Fruit fly (Drosophila melanogaster): ENCODE data around the gene Lrp4.

Lrp4 gene

DNA sequence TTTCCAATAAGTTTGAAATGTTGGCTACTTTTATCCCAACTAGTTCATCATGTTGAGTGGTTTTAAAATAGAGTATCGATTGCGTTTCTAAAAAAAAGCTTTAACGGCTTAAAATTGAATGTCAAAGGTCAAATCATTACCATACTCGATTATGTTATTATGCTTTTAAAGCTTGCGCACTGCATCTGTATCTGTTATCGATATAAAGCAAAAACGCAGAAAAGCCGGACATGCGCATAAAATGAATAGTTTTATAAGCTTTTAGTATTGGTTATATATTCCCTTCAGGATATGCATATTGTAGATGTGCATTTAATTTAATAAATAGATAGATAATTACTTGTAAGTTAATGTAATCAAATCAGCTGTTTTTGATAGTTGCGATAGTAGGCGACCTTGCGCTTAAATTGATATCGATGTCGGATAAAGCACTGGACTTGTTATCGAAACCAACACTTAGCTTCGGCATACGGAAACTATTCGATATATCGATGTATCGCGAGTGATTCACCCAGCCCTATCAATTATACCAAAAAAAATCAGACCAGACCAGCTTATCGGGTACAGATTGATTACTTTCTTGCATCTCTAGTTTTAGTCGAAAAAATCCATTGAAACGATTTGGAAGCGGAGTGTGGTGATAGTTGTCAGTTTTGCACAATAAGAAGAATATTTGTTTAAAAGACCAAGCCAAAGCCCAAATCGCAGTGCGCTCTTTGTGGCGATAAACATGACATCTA, 18.9 kb upstream of the Lrp4 start, which contains the start of gene shi (continued):
- TF ChIP-seq gt (GFP tag; IDR thresholded peaks at IDR 0.05) (no peak), CG3847 (GFP tag; IDR thresholded peaks at IDR 0.05) (no peak), Bgb (GFP tag; IDR thresholded peaks at IDR 0.05; ENCODE audit: partially characterized antibody) (peak; percentile 99), D (optimal IDR thresholded peaks at IDR 0.05) (no peak), D (GFP tag; optimal IDR thresholded peaks at IDR 0.05) (no peak), HmgD (GFP tag; optimal IDR thresholded peaks at IDR 0.05) (peak; percentile 43), Stat92E (GFP tag; optimal IDR thresholded peaks at IDR 0.05) (no peak), Rx (GFP tag; IDR thresholded peaks at IDR 0.05) (no peak), Mrtf (GFP tag; IDR thresholded peaks at IDR 0.05) (no peak), ham (GFP tag; IDR thresholded peaks at IDR 0.05) (no peak), HLH3B (GFP tag; IDR thresholded peaks at IDR 0.05) (no peak), eyg (GFP tag; optimal IDR thresholded peaks at IDR 0.05) (no peak), sd (tag; optimal IDR thresholded peaks at IDR 0.05) (no peak), CG3838 (GFP tag; optimal IDR thresholded peaks at IDR 0.05) (no peak), CG32532 (GFP tag; IDR thresholded peaks at IDR 0.05) (peak; percentile 47; the same call in 1 of the 2 replicates), dmrt11E (tag; optimal IDR thresholded peaks at IDR 0.05) (no peak), NfI (GFP tag; optimal IDR thresholded peaks at IDR 0.05) (no peak), Dek (tag; optimal IDR thresholded peaks at IDR 0.05) (no peak), hth (optimal IDR thresholded peaks at IDR 0.05) (no peak), Ets97D (GFP tag; optimal IDR thresholded peaks at IDR 0.05) (peak; percentile 69), CG1832 (GFP tag; optimal IDR thresholded peaks at IDR 0.05) (no peak), BtbVII (GFP tag; optimal IDR thresholded peaks at IDR 0.05) (no peak), Ssrp (tag; optimal IDR thresholded peaks at IDR 0.05) (no peak), CG13123 (GFP tag; optimal IDR thresholded peaks at IDR 0.05) (no peak), ase (GFP tag; IDR thresholded peaks at IDR 0.05) (no peak), gcm (GFP tag; optimal IDR thresholded peaks at IDR 0.05) (no peak), Gsc (GFP tag; IDR thresholded peaks at IDR 0.05) (no peak), CG11247 (GFP tag; IDR thresholded peaks at IDR 0.05) (no peak), jigr1 (GFP tag; IDR thresholded peaks at IDR 0.05) (no peak), nom (GFP tag; optimal IDR thresholded peaks at IDR 0.05) (no peak), sna (GFP tag; IDR thresholded peaks at IDR 0.05; ENCODE audit: partially characterized antibody) (peak; percentile 93), lab (GFP tag; optimal IDR thresholded peaks at IDR 0.05) (peak; percentile 15), zen (tag; optimal IDR thresholded peaks at IDR 0.05) (peak; percentile 46), slou (GFP tag; optimal IDR thresholded peaks at IDR 0.05) (no peak), HLH54F (GFP tag; optimal IDR thresholded peaks at IDR 0.05) (no peak), Mes4 (GFP tag; optimal IDR thresholded peaks at IDR 0.05) (no peak), MBD-R2 (GFP tag; IDR thresholded peaks at IDR 0.05) (peak; percentile 47), dpn (GFP tag; optimal IDR thresholded peaks at IDR 0.05) (peak; percentile 23 to 35), CG2202 (tag; optimal IDR thresholded peaks at IDR 0.05) (no peak), kah (GFP tag; optimal IDR thresholded peaks at IDR 0.05) (no peak), lilli (GFP tag; optimal IDR thresholded peaks at IDR 0.05) (no peak), twi (tag; optimal IDR thresholded peaks at IDR 0.05) (no peak), ind (GFP tag; optimal IDR thresholded peaks at IDR 0.05) (no peak), E2f1 (GFP tag; IDR thresholded peaks at IDR 0.05) (no peak), Sin3A (optimal IDR thresholded peaks at IDR 0.05) (peak; percentile 52), repo (GFP tag; optimal IDR thresholded peaks at IDR 0.05) (no peak), Hr39 (optimal IDR thresholded peaks at IDR 0.05) (no peak), CG7839 (tag; optimal IDR thresholded peaks at IDR 0.05) (no peak), ken (GFP tag; IDR thresholded peaks at IDR 0.05) (no peak), D19B (GFP tag; optimal IDR thresholded peaks at IDR 0.05) (no peak), tna (GFP tag; IDR thresholded peaks at IDR 0.05; ENCODE audit: partially characterized antibody) (peak; percentile 98), CG12299 (tag; optimal IDR thresholded peaks at IDR 0.05) (no peak)
